Fruit fly (Drosophila melanogaster): ENCODE data around the gene CG42507.

Gene CG42507

dm6 chr3L:14790127-14790589 is 32.4 kb upstream of the CG42507 start (continued):
- TF ChIP-seq H2.0 (GFP tag; IDR thresholded peaks at IDR 0.05) (peak; percentile 47; the same call in 1 of the 2 replicates), tgo (GFP tag; IDR thresholded peaks at IDR 0.05) (peak; percentile 78), Hr78 (GFP tag; optimal IDR thresholded peaks at IDR 0.05) (no peak), Sox102F (GFP tag; optimal IDR thresholded peaks at IDR 0.05) (no peak), ken (GFP tag; IDR thresholded peaks at IDR 0.05) (peak; percentile 79; the same call in 2 of the 3 replicates), her (GFP tag; optimal IDR thresholded peaks at IDR 0.05) (peak; percentile 81), cg (GFP tag; optimal IDR thresholded peaks at IDR 0.05) (peak; percentile 46), CoRest (tag; optimal IDR thresholded peaks at IDR 0.05) (peak; percentile 45), CG10366 (GFP tag; IDR thresholded peaks at IDR 0.05) (peak; percentile 66), Opbp (GFP tag; IDR thresholded peaks at IDR 0.05; ENCODE audit: partially characterized antibody) (peak; percentile 81), CG2889 (GFP tag; IDR thresholded peaks at IDR 0.05) (0 out of 3 replicates have a peak, but pooled peaks have one; percentile 54), CG2678 (tag; optimal IDR thresholded peaks at IDR 0.05) (no peak), shn (GFP tag; optimal IDR thresholded peaks at IDR 0.05) (peak; percentile 84), CG16863 (GFP tag; optimal IDR thresholded peaks at IDR 0.05) (peak; percentile 80), CG17359 (tag; optimal IDR thresholded peaks at IDR 0.05) (peak; percentile 63), sima (GFP tag; optimal IDR thresholded peaks at IDR 0.05) (peak; percentile 53), HHEX (GFP tag; optimal IDR thresholded peaks at IDR 0.05) (peak; percentile 77), nom (GFP tag; optimal IDR thresholded peaks at IDR 0.05) (peak; percentile 41), zen2 (GFP tag; IDR thresholded peaks at IDR 0.05; ENCODE audit: partially characterized antibody) (peak; percentile 77; the same call in 2 of the 3 replicates), tna (GFP tag; IDR thresholded peaks at IDR 0.05; ENCODE audit: partially characterized antibody) (peak; percentile 44), CG18476 (GFP tag; optimal IDR thresholded peaks at IDR 0.05) (peak; percentile 81), CG10147 (GFP tag; optimal IDR thresholded peaks at IDR 0.05) (no peak), gem (tag; optimal IDR thresholded peaks at IDR 0.05) (peak; percentile 74), zfh2 (GFP tag; optimal IDR thresholded peaks at IDR 0.05) (peak; percentile 92), lilli (GFP tag; optimal IDR thresholded peaks at IDR 0.05) (peak; percentile 91), CG15601 (tag; optimal IDR thresholded peaks at IDR 0.05) (peak; percentile 15), bbx (GFP tag; IDR thresholded peaks at IDR 0.05; ENCODE audit: partially characterized antibody) (peak; percentile 72), Lhr (GFP tag; optimal IDR thresholded peaks at IDR 0.05) (no peak), CG14710 (tag; optimal IDR thresholded peaks at IDR 0.05) (peak; percentile 70), CG1603 (tag; optimal IDR thresholded peaks at IDR 0.05) (no peak), CG12744 (GFP tag; optimal IDR thresholded peaks at IDR 0.05) (peak; percentile 62), CG12219 (GFP tag; optimal IDR thresholded peaks at IDR 0.05) (no peak), croc (GFP tag; conservative IDR thresholded peaks at IDR 0.05) (peak; percentile 61; the same call in 2 of the 3 replicates), CG8290 (GFP tag; optimal IDR thresholded peaks at IDR 0.05) (peak; percentile 59), CG8290 (tag; optimal IDR thresholded peaks at IDR 0.05) (peak in 1 of 2 experiments; percentile 26), CG14860 (GFP tag; IDR thresholded peaks at IDR 0.05; ENCODE audit: partially characterized antibody) (peak; percentile 76), gro (GFP tag; optimal IDR thresholded peaks at IDR 0.05) (peak; percentile 85), CG9727 (GFP tag; optimal IDR thresholded peaks at IDR 0.05) (peak; percentile 64), CG18764 (GFP tag; optimal IDR thresholded peaks at IDR 0.05) (peak; percentile 79), CG5953 (GFP tag; IDR thresholded peaks at IDR 0.05) (no peak), schlank (tag; optimal IDR thresholded peaks at IDR 0.05) (peak; percentile 69), fu2 (GFP tag; optimal IDR thresholded peaks at IDR 0.05) (peak; percentile 80), nerfin-2 (GFP tag; IDR thresholded peaks at IDR 0.05; ENCODE audit: partially characterized antibody) (peak; percentile 69), dmrt99B (tag; optimal IDR thresholded peaks at IDR 0.05) (no peak), E2f1 (GFP tag; IDR thresholded peaks at IDR 0.05) (peak; percentile 75), CG4360 (GFP tag; IDR thresholded peaks at IDR 0.05) (no peak), Nf-YB (GFP tag; optimal IDR thresholded peaks at IDR 0.05) (no peak), da (GFP tag; optimal IDR thresholded peaks at IDR 0.05) (peak; percentile 62), CG2199 (GFP tag; IDR thresholded peaks at IDR 0.05) (0 out of 3 replicates have a peak, but pooled peaks have one; percentile 64)
